Worm (Caenorhabditis elegans) whole organism, early embryonic: Measurements from ENCODE around the gene F16H6.8.
"Not testable (repeated sequence)": the region's sequence is repeated elsewhere in the genome, so short reads cannot be mapped to it uniquely, and the experiment has no call there.

Source experiments
- B0310.2 ChIP-seq: sonication (generic microtip); optimal IDR thresholded peaks from 2 replicates; lab custom pipeline; 2016; ENCODE audit warnings: mild to moderate bottlenecking, missing genetic modification characterization, missing compliant biosample characterization
- F13C5.2 ChIP-seq: sonication (generic microtip); optimal IDR thresholded peaks from 2 replicates; lab custom pipeline; 2017; ENCODE audit warnings: mild to moderate bottlenecking, missing genetic modification characterization, inconsistent platforms, missing compliant biosample characterization
- aly-1 ChIP-seq: sonication (generic microtip); optimal IDR thresholded peaks from 2 replicates; lab custom pipeline; 2016; ENCODE audit warnings: missing genetic modification characterization, missing compliant biosample characterization
- ama-1 ChIP-seq: fragments of 150-350 bp; optimal IDR thresholded peaks from 2 replicates; lab custom pipeline; 2014
- ceh-13 ChIP-seq: fragments of 200-800 bp; sonication (Bioruptor generic); optimal IDR thresholded peaks from 2 replicates; lab custom pipeline; 2018; ENCODE audit warnings: mild to moderate bottlenecking, missing genetic modification characterization, missing compliant biosample characterization
- ceh-36 ChIP-seq: sonication (generic microtip); optimal IDR thresholded peaks from 2 replicates; lab custom pipeline; 2016; ENCODE audit warnings: missing genetic modification characterization, inconsistent platforms, missing compliant biosample characterization
- ets-7 ChIP-seq: sonication (generic microtip); optimal IDR thresholded peaks from 2 replicates; lab custom pipeline; 2016; ENCODE audit warnings: missing genotype, missing genetic modification characterization, missing compliant biosample characterization
- flt-1 ChIP-seq: fragments of 200-800 bp; sonication (Bioruptor generic); IDR thresholded peaks from 2 replicates; pipeline ENCODE4 v1.3.6; 2022; ENCODE audit warnings: missing genetic modification characterization, missing compliant biosample characterization
- hmbx-1 ChIP-seq: sonication (generic microtip); optimal IDR thresholded peaks from 2 replicates; lab custom pipeline; 2016; ENCODE audit warnings: mild to moderate bottlenecking, missing genetic modification characterization, missing compliant biosample characterization
- hmg-4 ChIP-seq: fragments of 200-800 bp; sonication (Bioruptor generic); optimal IDR thresholded peaks from 2 replicates; lab custom pipeline; 2018; ENCODE audit warnings: mild to moderate bottlenecking, missing genetic modification characterization, missing compliant biosample characterization
- hnd-1 ChIP-seq: sonication (generic microtip); optimal IDR thresholded peaks from 2 replicates; lab custom pipeline; 2016; ENCODE audit warnings: missing genetic modification characterization, missing compliant biosample characterization
- pes-1 ChIP-seq: fragments of 200-800 bp; sonication (Bioruptor generic); IDR thresholded peaks from 2 replicates; pipeline ENCODE4 v1.3.6; 2022; ENCODE audit warnings: missing genetic modification reagents, missing genetic modification characterization, missing compliant biosample characterization
- scrt-1 ChIP-seq: fragments of 200-800 bp; sonication (Bioruptor generic); IDR thresholded peaks from 2 replicates; pipeline ENCODE4 v1.3.6; 2022; ENCODE audit warnings: missing genetic modification characterization, missing compliant biosample characterization
- sea-1 ChIP-seq: fragments of 200-800 bp; sonication (Bioruptor generic); conservative IDR thresholded peaks from 2 replicates; pipeline ENCODE4 v1.3.6; 2022; ENCODE audit warnings: missing genetic modification characterization, missing compliant biosample characterization
- tbx-11 ChIP-seq: fragments of 200-800 bp; sonication (Bioruptor generic); IDR thresholded peaks from 2 replicates; pipeline ENCODE4 v1.3.6; 2022; ENCODE audit warnings: missing genetic modification characterization, missing compliant biosample characterization
- tbx-37 ChIP-seq: fragments of 200-800 bp; sonication (Bioruptor generic); conservative IDR thresholded peaks from 2 replicates; pipeline ENCODE4 v1.3.6; 2022; ENCODE audit warnings: missing genetic modification reagents, missing genetic modification characterization, missing compliant biosample characterization
- tra-4 ChIP-seq: sonication (generic microtip); optimal IDR thresholded peaks from 2 replicates; lab custom pipeline; 2017; ENCODE audit warnings: missing genetic modification characterization, missing compliant biosample characterization

Gene F16H6.8

ce11 chrV:18216175-18216574 is at the start of gene F16H6.8:
Gene F16H6.8 (minus strand): TSS chrV:18216275.
- not testable (repeated sequence) for TF ChIP-seq aly-1; pes-1; flt-1 (GFP tag; lab: Robert Waterston, UW)

- no peak for TF ChIP-seq pes-1
- TF ChIP-seq ceh-13 (GFP tag; lab: Kevin White, UChicago), result no peak
- no peak for TF ChIP-seq hmbx-1 (tag; lab: Kevin White, UChicago)
Measured at ce11 chrV:18265514-18265913, 49.4 kb upstream of the F16H6.8 start.

DNA sequence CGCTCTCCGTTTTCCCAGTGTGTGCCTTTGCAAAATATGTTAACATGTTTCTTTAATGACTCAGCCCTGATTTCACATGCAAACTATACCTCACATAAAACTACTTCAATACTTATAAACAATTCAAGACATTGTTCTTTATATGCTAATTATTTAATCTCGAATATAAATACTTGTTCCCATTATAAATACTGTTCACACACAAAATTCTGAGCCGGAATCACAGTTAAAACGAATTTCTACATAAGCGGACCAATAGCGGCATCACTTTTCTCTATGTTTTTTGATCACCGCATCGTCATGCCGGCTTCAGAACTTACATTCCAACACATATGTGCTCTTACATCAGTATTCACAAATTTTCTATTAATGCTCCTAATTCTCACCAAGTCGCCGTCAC is 38.4 kb upstream of the F16H6.8 start, which contains the start of gene R10E8.5:
R10E8.5 (plus strand) TSS at position 301 of the 400 bp plus-strand sequence.
- TF ChIP-seq tbx-37 (GFP tag; lab: Robert Waterston, UW), result no peak
- no peak for TF ChIP-seq sea-1 (GFP tag; lab: Robert Waterston, UW)
- TF ChIP-seq F13C5.2 (tag; lab: Kevin White, UChicago), result no peak
- TF ChIP-seq ceh-13 (GFP tag; lab: Kevin White, UChicago), result no peak
- no peak for TF ChIP-seq ets-7 (tag; lab: Kevin White, UChicago)
- TF ChIP-seq B0310.2 (tag; lab: Kevin White, UChicago), result no peak
- TF ChIP-seq ama-1, result no peak

ce11 chrV:18253494-18253893 is 37.4 kb upstream of the F16H6.8 start, which contains the start of gene R10E8.2:
Gene R10E8.2 (plus strand): TSS chrV:18253794.
- no peak for TF ChIP-seq scrt-1 (GFP tag; lab: Robert Waterston, UW)
- no peak for TF ChIP-seq pes-1
- no peak for TF ChIP-seq ama-1
- no peak for TF ChIP-seq flt-1 (GFP tag; lab: Robert Waterston, UW)
- no peak for TF ChIP-seq sea-1 (GFP tag; lab: Robert Waterston, UW)
- no peak for TF ChIP-seq ceh-36
- TF ChIP-seq tra-4 (tag; lab: Kevin White, UChicago), result no peak
- TF ChIP-seq hmbx-1 (tag; lab: Kevin White, UChicago), result no peak
- no peak for TF ChIP-seq B0310.2 (tag; lab: Kevin White, UChicago)
- TF ChIP-seq hmg-4 (GFP tag; lab: Kevin White, UChicago), result no peak
- TF ChIP-seq aly-1, result no peak
- TF ChIP-seq F13C5.2 (tag; lab: Kevin White, UChicago), result no peak
- TF ChIP-seq tbx-11 (GFP tag; lab: Robert Waterston, UW), result no peak
- no peak for TF ChIP-seq hnd-1 (tag; lab: Kevin White, UChicago)
- TF ChIP-seq tbx-37 (GFP tag; lab: Robert Waterston, UW), result no peak
- TF ChIP-seq ceh-13 (GFP tag; lab: Kevin White, UChicago), result no peak
- TF ChIP-seq ets-7 (tag; lab: Kevin White, UChicago), result no peak

ce11 chrV:18252239-18252638 is 36.2 kb upstream of the F16H6.8 start, which contains the start of gene R10E8.1:
Gene R10E8.1 (minus strand): TSS chrV:18252416.
- TF ChIP-seq aly-1 (no peak), sea-1 (GFP tag; lab: Robert Waterston, UW) (no peak), flt-1 (GFP tag; lab: Robert Waterston, UW) (no peak), scrt-1 (GFP tag; lab: Robert Waterston, UW) (no peak), hmbx-1 (tag; lab: Kevin White, UChicago) (no peak), ama-1 (no peak), hnd-1 (tag; lab: Kevin White, UChicago) (no peak), tra-4 (tag; lab: Kevin White, UChicago) (no peak), tbx-11 (GFP tag; lab: Robert Waterston, UW) (no peak), B0310.2 (tag; lab: Kevin White, UChicago) (no peak), ets-7 (tag; lab: Kevin White, UChicago) (no peak), ceh-13 (GFP tag; lab: Kevin White, UChicago) (no peak), F13C5.2 (tag; lab: Kevin White, UChicago) (no peak), ceh-36 (no peak)

DNA sequence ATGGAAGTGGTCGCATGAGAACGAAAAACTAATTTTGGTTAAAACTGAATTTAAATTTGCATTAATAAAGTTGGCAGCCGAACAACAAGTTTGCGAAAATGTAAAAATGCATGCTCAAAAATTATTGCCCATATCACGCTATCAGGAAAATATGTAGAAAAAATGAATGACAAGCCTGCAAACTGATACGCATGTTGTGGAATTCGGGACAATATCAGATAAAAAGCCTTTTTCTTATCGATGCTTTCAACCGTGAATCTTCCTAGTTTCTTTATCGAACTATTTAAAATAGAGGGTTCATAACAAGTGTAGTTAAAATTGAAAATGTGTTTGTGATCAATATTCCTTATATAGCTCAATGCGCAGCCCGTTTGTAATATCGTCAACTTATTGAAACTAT is 30.0 kb upstream of the F16H6.8 start:
- TF ChIP-seq ama-1 (no peak), pes-1 (no peak), tbx-11 (GFP tag; lab: Robert Waterston, UW) (no peak), flt-1 (GFP tag; lab: Robert Waterston, UW) (no peak)

- TF ChIP-seq hnd-1 (tag; lab: Kevin White, UChicago), result no peak
- no peak for TF ChIP-seq tbx-11 (GFP tag; lab: Robert Waterston, UW)
- TF ChIP-seq flt-1 (GFP tag; lab: Robert Waterston, UW), result no peak
- no peak for TF ChIP-seq B0310.2 (tag; lab: Kevin White, UChicago)
- no peak for TF ChIP-seq sea-1 (GFP tag; lab: Robert Waterston, UW)
- no peak for TF ChIP-seq scrt-1 (GFP tag; lab: Robert Waterston, UW)
- TF ChIP-seq aly-1, result no peak
- no peak for TF ChIP-seq ama-1
- no peak for TF ChIP-seq ceh-36
- no peak for TF ChIP-seq ceh-13 (GFP tag; lab: Kevin White, UChicago)
- no peak for TF ChIP-seq pes-1
- no peak for TF ChIP-seq ets-7 (tag; lab: Kevin White, UChicago)
- no peak for TF ChIP-seq tra-4 (tag; lab: Kevin White, UChicago)
- TF ChIP-seq tbx-37 (GFP tag; lab: Robert Waterston, UW), result no peak
- TF ChIP-seq F13C5.2 (tag; lab: Kevin White, UChicago), result no peak
- no peak for TF ChIP-seq hmg-4 (GFP tag; lab: Kevin White, UChicago)
- TF ChIP-seq hmbx-1 (tag; lab: Kevin White, UChicago), result no peak
Measured at ce11 chrV:18244408-18244807, 28.3 kb upstream of the F16H6.8 start.

ce11 chrV:18243227-18243626 is 27.2 kb upstream of the F16H6.8 start:
- TF ChIP-seq hmbx-1 (tag; lab: Kevin White, UChicago), result no peak
